Fruit fly (Drosophila melanogaster) Kc167 (cell line): ENCODE results near the gene Brr2.

ENCODE experiments used
- Sin3A ChIP-seq: fragments of >200 bp; optimal IDR thresholded peaks from 2 replicates; lab custom pipeline; 2018; ENCODE audit warnings: missing external identifiers
- ttk ChIP-seq: sonication (Bioruptor generic); optimal IDR thresholded peaks from 2 replicates; lab custom pipeline; 2017; ENCODE audit warnings: missing external identifiers

DNA sequence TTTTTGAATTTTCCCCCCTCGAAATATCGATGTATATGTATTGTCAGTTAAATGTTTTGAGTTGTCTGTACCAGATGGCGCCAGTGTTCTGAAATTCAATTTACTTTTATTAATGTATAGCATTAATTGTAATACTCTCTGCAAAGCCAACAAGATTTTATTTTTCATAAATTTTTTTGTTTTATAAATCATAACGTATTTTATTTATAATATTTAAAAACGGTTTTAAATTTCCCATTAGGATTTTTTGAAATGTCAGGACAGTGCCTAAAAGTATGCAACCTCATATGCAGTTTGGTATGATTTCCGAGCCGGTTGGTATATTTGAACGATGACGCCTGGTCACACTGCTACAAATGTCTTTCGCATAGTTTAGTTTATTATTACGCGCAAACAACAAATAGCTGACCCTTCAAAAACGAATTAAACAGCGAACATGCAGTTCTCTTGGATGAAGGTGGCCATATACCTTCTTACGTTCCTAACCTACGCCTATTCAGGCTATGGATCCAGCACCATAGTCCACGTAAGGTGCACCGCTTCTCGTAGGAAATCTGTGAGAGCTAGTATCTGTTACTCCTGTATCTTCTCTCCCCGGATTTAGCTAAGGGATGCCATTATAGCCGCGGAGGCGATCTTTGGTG lies 12.8 kb downstream of the Brr2 start, which contains the start of the genes Pka-C3 and GXIVsPLA2:
- TF ChIP-seq Sin3A (lab: Kevin White, UChicago) (no peak), ttk (no peak)
